Fruit fly (Drosophila melanogaster) whole organism, embryonic: ENCODE results near the gene CG3515.

ENCODE experiments used
- ATbp ChIP-seq: fragments of 200-800 bp; sonication (Bioruptor generic); optimal IDR thresholded peaks from 2 replicates; lab custom pipeline; 2017; ENCODE audit warnings: missing biosample characterization, mild to moderate bottlenecking, missing genetic modification characterization, missing genetic modification reagents
- Atf6 ChIP-seq: fragments of 200-800 bp; sonication (Bioruptor generic); IDR thresholded peaks from 2 replicates; pipeline ENCODE4 v1.3.6; 2022; ENCODE audit warnings: missing biosample characterization, missing genetic modification characterization
- BEAF-32 ChIP-seq: fragments of 200-800 bp; sonication (Bioruptor generic); optimal IDR thresholded peaks from 3 replicates; lab custom pipeline; 2017; ENCODE audit warnings: missing biosample characterization, missing genetic modification characterization, mild to moderate bottlenecking, moderate library complexity, missing genetic modification reagents
- Bgb ChIP-seq: fragments of 200-800 bp; sonication (Bioruptor generic); IDR thresholded peaks from 2 replicates; pipeline ENCODE4 v1.3.6; 2022; ENCODE audit warnings: missing biosample characterization, missing genetic modification characterization; ENCODE audit not compliant: partially characterized antibody
- CG1024 ChIP-seq: fragments of 200-800 bp; sonication (Bioruptor generic); IDR thresholded peaks from 2 replicates; pipeline ENCODE4 v1.3.6; 2022; ENCODE audit warnings: missing biosample characterization, missing genetic modification characterization
- CG10431 ChIP-seq: fragments of 200-800 bp; sonication (Bioruptor generic); optimal IDR thresholded peaks from 3 replicates; lab custom pipeline; 2018; ENCODE audit warnings: missing biosample characterization, mild to moderate bottlenecking, missing genetic modification characterization
- CG10543 ChIP-seq: fragments of 200-800 bp; sonication (Bioruptor generic); optimal IDR thresholded peaks from 3 replicates; lab custom pipeline; 2017; ENCODE audit warnings: missing biosample characterization, mild to moderate bottlenecking, missing genetic modification characterization, moderate library complexity
- CG12236 ChIP-seq: fragments of 200-800 bp; sonication (Bioruptor generic); optimal IDR thresholded peaks from 2 replicates; lab custom pipeline; 2016; ENCODE audit warnings: missing biosample characterization, missing genetic modification characterization
- CG13287 ChIP-seq: fragments of 200-800 bp; sonication (Bioruptor generic); IDR thresholded peaks from 2 replicates; pipeline ENCODE4 v1.3.6; 2022; ENCODE audit warnings: missing biosample characterization, missing genetic modification characterization; ENCODE audit not compliant: partially characterized antibody
- CG15269 ChIP-seq: fragments of 200-800 bp; sonication (Bioruptor generic); optimal IDR thresholded peaks from 2 replicates; lab custom pipeline; 2018; ENCODE audit warnings: missing biosample characterization, mild to moderate bottlenecking, missing genetic modification characterization, moderate library complexity
- CG17361 ChIP-seq: fragments of 200-800 bp; sonication (Bioruptor generic); IDR thresholded peaks from 3 replicates; pipeline ENCODE4 v1.3.6; 2022; ENCODE audit warnings: missing biosample characterization, missing genetic modification characterization
- CG17385 ChIP-seq: fragments of 200-800 bp; sonication (Bioruptor generic); optimal IDR thresholded peaks from 3 replicates; lab custom pipeline; 2018; ENCODE audit warnings: missing biosample characterization, mild to moderate bottlenecking, missing genetic modification characterization
- CG2120 ChIP-seq: fragments of 200-800 bp; sonication (Bioruptor generic); optimal IDR thresholded peaks from 3 replicates; lab custom pipeline; 2016; ENCODE audit warnings: missing biosample characterization, missing genetic modification characterization
- CG2678 ChIP-seq: fragments of 200-800 bp; sonication (Bioruptor generic); optimal IDR thresholded peaks from 3 replicates; lab custom pipeline; 2019; ENCODE audit warnings: missing biosample characterization, mild to moderate bottlenecking, missing genetic modification characterization, moderate library complexity
- CG30431 ChIP-seq: fragments of 200-800 bp; sonication (Bioruptor generic); optimal IDR thresholded peaks from 2 replicates; lab custom pipeline; 2017; ENCODE audit warnings: missing biosample characterization, missing genetic modification characterization
- CG7928 ChIP-seq: fragments of 200-800 bp; sonication (Bioruptor generic); optimal IDR thresholded peaks from 2 replicates; lab custom pipeline; 2017; ENCODE audit warnings: missing biosample characterization, mild to moderate bottlenecking, missing genetic modification characterization
- CG8924 ChIP-seq: fragments of 200-800 bp; optimal IDR thresholded peaks from 3 replicates; lab custom pipeline; 2019; ENCODE audit warnings: missing biosample characterization, mild to moderate bottlenecking, missing genetic modification characterization, moderate library complexity
- CG9876 ChIP-seq: fragments of 200-800 bp; sonication (Bioruptor generic); optimal IDR thresholded peaks from 2 replicates; lab custom pipeline; 2016; ENCODE audit warnings: missing biosample characterization, missing genetic modification characterization
- CTCF ChIP-seq: fragments of 200-800 bp; sonication (Bioruptor generic); optimal IDR thresholded peaks from 2 replicates; lab custom pipeline; 2017; ENCODE audit warnings: missing biosample characterization, mild to moderate bottlenecking, missing genetic modification characterization, moderate library complexity
- HLH4C ChIP-seq: fragments of 200-800 bp; sonication (Bioruptor generic); IDR thresholded peaks from 3 replicates; pipeline ENCODE4 v1.3.6; 2022; ENCODE audit warnings: missing biosample characterization, missing genetic modification characterization; ENCODE audit not compliant: partially characterized antibody
- Hey ChIP-seq: fragments of 200-800 bp; sonication (Bioruptor generic); optimal IDR thresholded peaks from 3 replicates; lab custom pipeline; 2018; ENCODE audit warnings: missing biosample characterization, mild to moderate bottlenecking, missing genetic modification characterization
- HmgD ChIP-seq: fragments of 200-800 bp; sonication (Bioruptor generic); optimal IDR thresholded peaks from 3 replicates; lab custom pipeline; 2016; ENCODE audit warnings: missing biosample characterization, missing genetic modification characterization
- Hmr ChIP-seq: fragments of 200-800 bp; sonication (Bioruptor generic); optimal IDR thresholded peaks from 3 replicates; lab custom pipeline; 2017; ENCODE audit warnings: mild to moderate bottlenecking, missing biosample characterization, missing genetic modification reagents, missing genetic modification characterization
- Hmx ChIP-seq: fragments of 200-800 bp; sonication (Bioruptor generic); optimal IDR thresholded peaks from 2 replicates; lab custom pipeline; 2016; ENCODE audit warnings: missing biosample characterization, missing genetic modification characterization
- Meics ChIP-seq: fragments of 200-800 bp; sonication (Bioruptor generic); optimal IDR thresholded peaks from 2 replicates; lab custom pipeline; 2017; ENCODE audit warnings: missing biosample characterization, mild to moderate bottlenecking, missing genetic modification characterization
- Oaz ChIP-seq: fragments of 200-800 bp; sonication (Bioruptor generic); IDR thresholded peaks from 2 replicates; pipeline ENCODE4 v1.3.6; 2022; ENCODE audit warnings: missing biosample characterization, missing genetic modification characterization
- Oli ChIP-seq: fragments of 200-800 bp; sonication (Bioruptor generic); optimal IDR thresholded peaks from 2 replicates; lab custom pipeline; 2018; ENCODE audit warnings: missing biosample characterization, mild to moderate bottlenecking, missing genetic modification characterization, moderate library complexity
- PHDP ChIP-seq: fragments of 200-800 bp; sonication (Bioruptor generic); optimal IDR thresholded peaks from 3 replicates; lab custom pipeline; 2018; ENCODE audit warnings: missing biosample characterization, mild to moderate bottlenecking, missing genetic modification characterization, moderate library complexity
- Scr ChIP-seq: fragments of 200-800 bp; sonication (Bioruptor generic); IDR thresholded peaks from 2 replicates; pipeline ENCODE4 v1.3.6; 2022; ENCODE audit warnings: missing biosample characterization, missing genetic modification characterization; ENCODE audit not compliant: partially characterized antibody
- Six4 ChIP-seq: fragments of 200-800 bp; sonication (Bioruptor generic); optimal IDR thresholded peaks from 2 replicates; lab custom pipeline; 2016; ENCODE audit warnings: missing biosample characterization, missing genetic modification characterization
- Trl ChIP-seq, 3 experiments: fragments of >200 bp in 2 of 3; fragments of 200-800 bp in 1 of 3; sonication (Bioruptor generic) in 1 of 3; optimal IDR thresholded peaks; 2 replicates in 1 of 3; 3 replicates in 2 of 3; lab custom pipeline; 2016 to 2017; ENCODE audit warnings: missing biosample characterization in 1 of 3, missing genetic modification characterization in 1 of 3
- ab ChIP-seq: fragments of 200-800 bp; sonication (Bioruptor generic); optimal IDR thresholded peaks from 2 replicates; lab custom pipeline; 2016; ENCODE audit warnings: missing biosample characterization, missing genetic modification characterization
- az2 ChIP-seq: fragments of 200-800 bp; sonication (Bioruptor generic); optimal IDR thresholded peaks from 3 replicates; lab custom pipeline; 2016; ENCODE audit warnings: missing biosample characterization, missing genetic modification characterization
- esg ChIP-seq: fragments of 200-800 bp; sonication (Bioruptor generic); conservative IDR thresholded peaks from 2 replicates; pipeline ENCODE4 v1.3.6; 2022; ENCODE audit warnings: missing biosample characterization, missing genetic modification characterization
- ewg ChIP-seq: fragments of 200-800 bp; sonication (Bioruptor generic); optimal IDR thresholded peaks from 3 replicates; lab custom pipeline; 2017; ENCODE audit warnings: mild to moderate bottlenecking, missing biosample characterization, missing genetic modification reagents, missing genetic modification characterization
- fu2 ChIP-seq: fragments of 200-800 bp; sonication (Bioruptor generic); optimal IDR thresholded peaks from 2 replicates; lab custom pipeline; 2016; ENCODE audit warnings: missing biosample characterization, missing genetic modification characterization
- gcm2 ChIP-seq: fragments of 200-800 bp; sonication (Bioruptor generic); optimal IDR thresholded peaks from 2 replicates; lab custom pipeline; 2016; ENCODE audit warnings: missing biosample characterization, missing genetic modification characterization
- gfzf ChIP-seq: fragments of 200-800 bp; sonication (Bioruptor generic); optimal IDR thresholded peaks from 2 replicates; lab custom pipeline; 2016; ENCODE audit warnings: missing biosample characterization, mild to moderate bottlenecking, missing genetic modification characterization, moderate library complexity
- hb ChIP-seq: fragments of 200-800 bp; sonication (Bioruptor generic); IDR thresholded peaks from 3 replicates; pipeline ENCODE4 v1.3.6; 2022; ENCODE audit warnings: missing biosample characterization, missing genetic modification characterization; ENCODE audit not compliant: partially characterized antibody
- jing ChIP-seq: fragments of 200-800 bp; sonication (Bioruptor generic); optimal IDR thresholded peaks from 2 replicates; lab custom pipeline; 2018; ENCODE audit warnings: missing biosample characterization, mild to moderate bottlenecking, missing genetic modification characterization
- lilli ChIP-seq: fragments of 200-800 bp; sonication (Bioruptor generic); optimal IDR thresholded peaks from 3 replicates; lab custom pipeline; 2016; ENCODE audit warnings: missing biosample characterization, missing genetic modification characterization
- nerfin-2 ChIP-seq: fragments of 200-800 bp; sonication (Bioruptor generic); IDR thresholded peaks from 2 replicates; pipeline ENCODE4 v1.3.6; 2022; ENCODE audit warnings: missing biosample characterization, missing genetic modification characterization; ENCODE audit not compliant: partially characterized antibody
- oc ChIP-seq: fragments of 200-800 bp; sonication (Bioruptor generic); optimal IDR thresholded peaks from 2 replicates; lab custom pipeline; 2018; ENCODE audit warnings: missing biosample characterization, mild to moderate bottlenecking, missing genetic modification characterization, moderate library complexity
- sens-2 ChIP-seq: fragments of 200-800 bp; sonication (Bioruptor generic); IDR thresholded peaks from 2 replicates; pipeline ENCODE4 v1.3.6; 2022; ENCODE audit warnings: missing biosample characterization, missing genetic modification characterization
- sna ChIP-seq: fragments of 200-800 bp; sonication (Bioruptor generic); IDR thresholded peaks from 2 replicates; pipeline ENCODE4 v1.3.6; 2022; ENCODE audit warnings: missing biosample characterization, missing genetic modification characterization; ENCODE audit not compliant: partially characterized antibody
- tna ChIP-seq: fragments of 200-800 bp; sonication (Bioruptor generic); IDR thresholded peaks from 2 replicates; pipeline ENCODE4 v1.3.6; 2022; ENCODE audit warnings: missing biosample characterization, missing genetic modification characterization; ENCODE audit not compliant: partially characterized antibody
- tx ChIP-seq: fragments of 200-800 bp; sonication (Bioruptor generic); optimal IDR thresholded peaks from 2 replicates; lab custom pipeline; 2016; ENCODE audit warnings: missing biosample characterization, missing genetic modification characterization
- unc-4 ChIP-seq: fragments of 200-800 bp; sonication (Bioruptor generic); IDR thresholded peaks from 2 replicates; pipeline ENCODE4 v1.3.6; 2022; ENCODE audit warnings: missing biosample characterization, missing genetic modification characterization; ENCODE audit not compliant: partially characterized antibody

CG3515 gene

DNA sequence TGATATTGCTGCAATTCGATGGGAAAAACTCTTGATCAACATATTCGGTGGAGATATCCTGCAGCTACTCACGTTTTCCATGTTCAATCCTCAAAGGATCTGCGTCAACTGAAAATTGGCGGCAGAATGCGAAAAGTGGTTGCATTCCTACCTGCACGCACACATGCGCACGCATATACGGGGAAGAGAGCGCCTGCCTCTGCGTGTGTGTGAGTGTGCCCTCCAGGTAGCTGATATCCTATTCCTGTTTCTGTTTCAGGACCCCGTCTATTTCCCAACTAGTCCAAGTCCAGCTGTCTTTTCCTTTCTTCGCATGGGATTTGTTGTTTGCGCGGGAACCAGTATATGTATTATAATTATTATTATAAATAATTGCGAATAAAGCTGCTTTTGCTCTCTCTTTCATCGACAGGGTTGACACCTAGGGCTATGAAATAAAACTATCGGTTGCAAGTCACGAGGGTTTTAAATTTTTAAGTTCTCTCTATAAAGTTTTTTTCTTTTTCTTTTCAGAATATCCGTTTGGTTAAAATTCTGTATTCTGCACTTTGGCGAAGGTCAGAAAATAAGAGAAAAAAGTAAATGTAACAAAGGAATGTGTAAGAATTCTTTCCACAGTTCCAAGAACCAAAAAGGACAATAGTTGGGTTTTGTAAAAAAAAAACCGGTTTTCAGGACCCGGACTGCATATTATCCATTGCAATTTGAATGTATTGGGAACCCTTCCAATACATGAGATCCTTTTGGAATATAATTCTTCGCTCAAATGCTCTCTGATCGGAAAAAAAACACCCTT, 24.1 kb upstream of the CG3515 start, which contains the start of gene insv (continued):
- TF ChIP-seq Oaz (no peak), az2 (GFP tag; lab: Kevin White, UChicago) (peak; percentile 1), unc-4 (GFP tag; lab: Robert Waterston, UW) (0 out of 2 replicates have a peak, but pooled peaks have one; percentile 57), CG1024 (no peak), esg (no peak), jing (GFP tag; lab: Kevin White, UChicago) (no peak), CTCF (GFP tag; lab: Kevin White, UChicago) (no peak), fu2 (GFP tag; lab: Kevin White, UChicago) (no peak), Oli (tag; lab: Kevin White, UChicago) (no peak), sens-2 (no peak), gfzf (GFP tag; lab: Kevin White, UChicago) (no peak), nerfin-2 (0 out of 2 replicates have a peak, but pooled peaks have one; percentile 37), sna (GFP tag; lab: Robert Waterston, UW) (peak; percentile 24; the same call in 1 of the 2 replicates), CG30431 (GFP tag; lab: Kevin White, UChicago) (no peak), Hmr (GFP tag; lab: Kevin White, UChicago) (no peak), CG17385 (GFP tag; lab: Kevin White, UChicago) (no peak), ewg (peak; percentile 67), tx (GFP tag; lab: Kevin White, UChicago) (no peak), BEAF-32 (GFP tag; lab: Kevin White, UChicago) (peak; percentile 60), CG10431 (GFP tag; lab: Kevin White, UChicago) (no peak), tna (GFP tag; lab: Robert Waterston, UW) (no peak), CG17361 (GFP tag; lab: Robert Waterston, UW) (0 out of 3 replicates have a peak, but pooled peaks have one; percentile 14), CG2678 (no peak), Trl (optimal IDR thresholded peaks at IDR 0.05; lab: Kevin White, UChicago) (peak in 1 of 2 experiments; percentile 29), Trl (GFP tag; optimal IDR thresholded peaks at IDR 0.05; lab: Kevin White, UChicago) (no peak), PHDP (tag; lab: Kevin White, UChicago) (no peak), CG9876 (no peak), lilli (no peak), ab (GFP tag; lab: Kevin White, UChicago) (no peak), CG10543 (GFP tag; lab: Kevin White, UChicago) (no peak), gcm2 (GFP tag; lab: Kevin White, UChicago) (no peak), CG15269 (tag; lab: Kevin White, UChicago) (no peak), CG12236 (GFP tag; lab: Kevin White, UChicago) (no peak), CG13287 (peak; percentile 75), HLH4C (GFP tag; lab: Robert Waterston, UW) (peak; percentile 60; the same call in 2 of the 3 replicates), Scr (peak; percentile 70), Hey (tag; lab: Kevin White, UChicago) (no peak), oc (tag; lab: Kevin White, UChicago) (no peak), hb (0 out of 3 replicates have a peak, but pooled peaks have one; percentile 52), Atf6 (GFP tag; lab: Robert Waterston, UW) (no peak), CG2120 (GFP tag; lab: Kevin White, UChicago) (peak; percentile 4), CG8924 (tag; lab: Kevin White, UChicago) (peak; percentile 57), Hmx (GFP tag; lab: Kevin White, UChicago) (no peak), Six4 (GFP tag; lab: Kevin White, UChicago) (no peak), Meics (GFP tag; lab: Kevin White, UChicago) (no peak), CG7928 (GFP tag; lab: Kevin White, UChicago) (no peak), HmgD (GFP tag; lab: Kevin White, UChicago) (no peak), Bgb (0 out of 2 replicates have a peak, but pooled peaks have one; percentile 38), ATbp (GFP tag; lab: Kevin White, UChicago) (no peak)
